Worm (Caenorhabditis elegans): ENCODE data around the gene T23G4.2.
"Not testable (repeated sequence)": the region's sequence is repeated elsewhere in the genome, so short reads cannot be mapped to it uniquely, and the experiment has no call there.

The T23G4.2 gene

ce11 chrIV:13665073-13665472 is 24.3 kb downstream of the T23G4.2 start:
- TF ChIP-seq fkh-8 (tag; optimal IDR thresholded peaks at IDR 0.05) = no peak
- TF ChIP-seq dsc-1 (tag; optimal IDR thresholded peaks at IDR 0.05) = no peak
- TF ChIP-seq ets-5 (GFP tag; IDR thresholded peaks at IDR 0.05) = no peak
- TF ChIP-seq efl-3 (GFP tag; optimal IDR thresholded peaks at IDR 0.05) = no peak
- TF ChIP-seq nhr-28 (tag; optimal IDR thresholded peaks at IDR 0.05) = no peak
- no peak for TF ChIP-seq sptf-1 (tag; optimal IDR thresholded peaks at IDR 0.05)
- TF ChIP-seq swsn-7 (tag; optimal IDR thresholded peaks at IDR 0.05) = no peak
- no peak for TF ChIP-seq sox-4 (tag; optimal IDR thresholded peaks at IDR 0.05)

DNA sequence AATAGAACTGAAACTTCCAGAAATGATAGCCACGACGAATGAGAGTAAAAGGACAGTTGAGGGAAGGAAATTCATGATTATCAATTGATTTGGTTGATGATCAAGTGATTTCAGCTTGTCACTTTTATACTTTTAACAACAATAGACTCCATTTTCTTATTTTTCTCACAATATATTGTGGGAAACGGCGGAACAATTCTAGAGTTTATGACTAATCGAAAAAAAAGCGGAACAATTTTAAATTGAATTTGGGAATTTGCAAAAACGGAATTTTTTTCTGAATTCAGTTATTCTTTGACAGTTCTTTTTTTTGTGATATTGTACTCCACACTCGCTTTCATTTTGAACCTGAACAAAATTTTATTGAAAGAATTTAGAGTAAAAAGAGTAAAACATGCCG is 25.3 kb downstream of the T23G4.2 start, which contains the start of gene Y45F10C.4:
Gene Y45F10C.4 (minus strand): TSS at position 101 of the 400 bp plus-strand sequence.
- no peak for TF ChIP-seq efl-1 (optimal IDR thresholded peaks at IDR 0.05)
- TF ChIP-seq efl-1 (GFP tag; optimal IDR thresholded peaks at IDR 0.05 in 1 of 2) = no peak
- TF ChIP-seq lin-39 (tag; optimal IDR thresholded peaks at IDR 0.05) = no peak
- TF ChIP-seq nhr-19 (GFP tag; conservative IDR thresholded peaks at IDR 0.05) = no peak
- TF ChIP-seq blmp-1 (tag; optimal IDR thresholded peaks at IDR 0.05) = no peak
- TF ChIP-seq egl-13 (tag; optimal IDR thresholded peaks at IDR 0.05) = no peak
- no peak for TF ChIP-seq ceh-90 (tag; optimal IDR thresholded peaks at IDR 0.05)
- TF ChIP-seq zip-4 (GFP tag; optimal IDR thresholded peaks at IDR 0.05) = no peak
- TF ChIP-seq nhr-237 (tag; optimal IDR thresholded peaks at IDR 0.05) = no peak
- TF ChIP-seq ets-5 (GFP tag; IDR thresholded peaks at IDR 0.05) = no peak

DNA sequence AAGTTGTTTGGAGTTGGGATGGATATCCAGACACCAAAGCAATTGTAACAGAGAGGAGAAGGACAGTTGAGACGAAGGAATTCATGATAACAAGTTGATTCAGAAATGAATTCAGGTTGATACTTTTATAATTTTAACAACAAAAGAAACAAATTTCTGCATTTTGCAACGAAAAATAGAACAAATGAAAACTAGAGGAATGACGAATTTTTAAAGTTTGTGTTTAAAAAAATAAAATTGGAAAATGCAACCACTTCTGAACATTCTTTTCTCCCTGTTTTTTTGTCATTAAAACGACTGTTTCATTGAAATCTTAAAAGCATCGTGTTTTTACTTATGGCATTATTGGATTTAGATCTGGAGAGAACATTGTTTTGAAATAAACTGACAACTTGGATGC is 26.8 kb downstream of the T23G4.2 start, which contains the start of gene Y45F10C.2:
Gene Y45F10C.2 (minus strand): TSS at position 101 of the 400 bp plus-strand sequence.
- not testable (repeated sequence) for TF ChIP-seq zip-4 (GFP tag; optimal IDR thresholded peaks at IDR 0.05); ztf-11 (tag; optimal IDR thresholded peaks at IDR 0.05); ztf-4 (tag; optimal IDR thresholded peaks at IDR 0.05)

DNA sequence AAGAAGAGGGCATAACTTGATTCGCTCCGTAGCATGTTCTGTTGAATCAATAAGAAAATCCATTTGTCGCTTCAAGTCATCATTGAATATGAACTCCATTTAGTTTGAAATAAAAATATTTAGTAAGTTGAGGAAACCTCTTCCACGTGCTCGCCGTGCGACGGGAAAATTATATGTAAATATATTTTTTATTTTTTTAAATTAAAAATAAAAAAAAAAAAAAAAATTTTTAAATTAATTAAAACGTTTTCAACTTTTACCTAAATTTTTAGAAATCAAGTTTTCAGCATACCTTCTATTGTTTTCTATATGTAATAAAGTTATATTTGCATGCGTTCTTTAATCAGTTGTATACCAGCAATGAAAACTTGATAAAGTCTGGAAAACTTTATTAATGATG is 29.9 kb downstream of the T23G4.2 start, which contains the start of gene Y45F10C.1:
Gene Y45F10C.1 (minus strand): TSS at position 101 of the 400 bp plus-strand sequence.
- not testable (repeated sequence) for TF ChIP-seq nhr-47, elt-3, tlp-1 (tag; optimal IDR thresholded peaks at IDR 0.05)

DNA sequence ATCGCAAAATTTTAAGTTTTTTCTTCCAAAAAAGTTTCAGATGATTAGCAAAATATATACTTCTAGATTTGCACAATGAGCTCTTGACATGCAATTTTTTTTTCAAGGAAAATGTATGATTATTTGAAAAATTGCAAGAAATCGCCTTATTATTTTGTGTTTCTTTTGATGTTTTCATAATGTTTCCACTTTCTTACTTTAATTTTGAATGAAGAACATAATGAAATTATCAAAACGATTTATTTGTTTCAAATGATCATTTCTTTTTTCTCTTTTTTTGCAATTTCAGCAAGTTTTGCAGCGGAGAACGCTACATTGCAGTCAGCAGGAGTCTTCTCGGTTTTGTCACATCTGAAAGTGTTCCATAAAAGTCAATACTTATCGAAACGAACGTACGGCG is 37.3 kb downstream of the T23G4.2 start, which contains the start of gene Y45F10C.6:
Gene Y45F10C.6 (plus strand): TSS at position 301 of the 400 bp plus-strand sequence.
- not testable (repeated sequence) for TF ChIP-seq nhr-28 (tag; optimal IDR thresholded peaks at IDR 0.05); lir-3 (tag; optimal IDR thresholded peaks at IDR 0.05; ENCODE audit: poor library complexity); C04F5.9 (tag; optimal IDR thresholded peaks at IDR 0.05)

ce11 chrIV:13651411-13651810 is 37.9 kb downstream of the T23G4.2 start, which contains the start of gene C08F11.12:
TSS of gene C08F11.12 (minus strand) at chrIV:13651511.
- not testable (repeated sequence) for TF ChIP-seq tlp-1, zag-1, lin-39 (tag; optimal IDR thresholded peaks at IDR 0.05)

ce11 chrIV:13650238-13650637 is 39.1 kb downstream of the T23G4.2 start, which contains the start of gene C08F11.17:
TSS of gene C08F11.17 (minus strand) at chrIV:13650338.
- TF ChIP-seq blmp-1 (tag; optimal IDR thresholded peaks at IDR 0.05) (no peak), mdl-1 (tag; optimal IDR thresholded peaks at IDR 0.05) (no peak), alr-1 (tag; optimal IDR thresholded peaks at IDR 0.05; ENCODE audit: borderline replicate concordance) (no peak), ztf-4 (tag; optimal IDR thresholded peaks at IDR 0.05) (no peak)

DNA sequence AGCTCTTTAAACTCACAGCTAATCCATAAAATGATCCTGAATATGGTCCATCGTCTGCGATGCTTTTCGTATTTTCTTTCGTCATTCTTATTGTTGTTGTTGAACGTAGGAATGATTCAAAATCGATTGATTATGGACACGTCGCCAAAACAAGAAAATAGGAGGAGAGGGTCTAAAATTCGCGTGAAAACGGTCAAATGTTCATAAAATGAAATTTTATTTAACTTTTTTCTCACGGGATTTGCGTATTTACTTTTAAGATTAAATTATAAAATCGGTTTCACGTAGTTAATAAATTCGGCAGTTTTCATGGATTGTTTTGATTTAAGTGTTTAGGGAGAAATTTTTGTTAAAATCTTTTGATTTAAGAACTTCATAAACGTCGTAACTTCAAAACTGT is 40.2 kb downstream of the T23G4.2 start, which contains the start of gene C08F11.10:
Gene C08F11.10 (minus strand): TSS at position 101 of the 400 bp plus-strand sequence.
- TF ChIP-seq F16B12.6 (tag; optimal IDR thresholded peaks at IDR 0.05) (no peak), lin-35 (GFP tag; optimal IDR thresholded peaks at IDR 0.05) (no peak), unc-30 (tag; optimal IDR thresholded peaks at IDR 0.05) (no peak), unc-98 (GFP tag; IDR thresholded peaks at IDR 0.05) (no peak), mab-9 (GFP tag; IDR thresholded peaks at IDR 0.05) (no peak), dpl-1 (GFP tag; optimal IDR thresholded peaks at IDR 0.05) (no peak), ceh-88 (GFP tag; IDR thresholded peaks at IDR 0.05) (no peak), nhr-20 (tag; optimal IDR thresholded peaks at IDR 0.05) (no peak), nhr-19 (GFP tag; conservative IDR thresholded peaks at IDR 0.05) (no peak), hlh-17 (GFP tag; optimal IDR thresholded peaks at IDR 0.05; ENCODE audit: borderline replicate concordance) (no peak), nhr-12 (tag; optimal IDR thresholded peaks at IDR 0.05) (no peak), isw-1 (GFP tag; IDR thresholded peaks at IDR 0.05) (no peak), nhr-85 (tag) (no peak), ama-1 (optimal IDR thresholded peaks at IDR 0.05) (no peak)

Data from whole organism, L1 larva.